ENCODE assay signal across 1 fruit fly cellular context in genomic region chr3R:5464481-5464880, dm6.
A peak's percentile ranks its signal among the peaks of the same experiment; 100 is the strongest.
TF ChIP-seq lines count a peak whose summit lies in the region.

Gene PEK (minus strand): TSS chr3R:5464753.

TF ChIP-seq in whole organism, embryonic, 481 proteins besides CTCF, POLR2A, EP300 and RAD21 (continued from another document and continues in another):
- TF ChIP-seq prd (optimal IDR thresholded peaks at IDR 0.05; lab: Kevin White, UChicago) (no peak), prd (GFP tag; IDR thresholded peaks at IDR 0.05; lab: Robert Waterston, UW) (no peak), CG1647 (GFP tag; optimal IDR thresholded peaks at IDR 0.05; lab: Kevin White, UChicago) (no peak), Nf-YB (GFP tag; optimal IDR thresholded peaks at IDR 0.05; lab: Kevin White, UChicago) (peak; percentile 53), abd-A (tag; optimal IDR thresholded peaks at IDR 0.05; lab: Kevin White, UChicago) (no peak), CG13123 (GFP tag; optimal IDR thresholded peaks at IDR 0.05; lab: Kevin White, UChicago) (no peak), Gug (GFP tag; IDR thresholded peaks at IDR 0.05; lab: Robert Waterston, UW) (no peak), bab2 (GFP tag; optimal IDR thresholded peaks at IDR 0.05; lab: Kevin White, UChicago) (no peak), CG7556 (GFP tag; optimal IDR thresholded peaks at IDR 0.05; lab: Kevin White, UChicago) (no peak), CG6765 (GFP tag; optimal IDR thresholded peaks at IDR 0.05; lab: Kevin White, UChicago) (no peak), Kr (GFP tag; optimal IDR thresholded peaks at IDR 0.05; lab: Kevin White, UChicago) (no peak), vvl (GFP tag; IDR thresholded peaks at IDR 0.05; lab: Robert Waterston, UW) (no peak), chif (GFP tag; optimal IDR thresholded peaks at IDR 0.05; lab: Kevin White, UChicago) (no peak), CG7372 (GFP tag; IDR thresholded peaks at IDR 0.05; lab: Robert Waterston, UW) (no peak), CG11696 (GFP tag; IDR thresholded peaks at IDR 0.05; lab: Robert Waterston, UW) (no peak), CG17385 (GFP tag; optimal IDR thresholded peaks at IDR 0.05; lab: Kevin White, UChicago) (no peak), cwo (GFP tag; optimal IDR thresholded peaks at IDR 0.05; lab: Kevin White, UChicago) (no peak), gem (tag; optimal IDR thresholded peaks at IDR 0.05; lab: Kevin White, UChicago) (no peak), CG10654 (GFP tag; optimal IDR thresholded peaks at IDR 0.05; lab: Kevin White, UChicago) (no peak), lbe (GFP tag; optimal IDR thresholded peaks at IDR 0.05; lab: Kevin White, UChicago) (no peak), tin (GFP tag; optimal IDR thresholded peaks at IDR 0.05; lab: Kevin White, UChicago) (no peak), CG4424 (GFP tag; optimal IDR thresholded peaks at IDR 0.05; lab: Kevin White, UChicago) (no peak), CHES-1-like (GFP tag; optimal IDR thresholded peaks at IDR 0.05; lab: Kevin White, UChicago) (no peak), CG12104 (GFP tag; optimal IDR thresholded peaks at IDR 0.05; lab: Kevin White, UChicago) (no peak), phol (tag; optimal IDR thresholded peaks at IDR 0.05; lab: Kevin White, UChicago) (peak; percentile 8), bsh (GFP tag; optimal IDR thresholded peaks at IDR 0.05; lab: Kevin White, UChicago) (no peak), CG14860 (GFP tag; IDR thresholded peaks at IDR 0.05; lab: Robert Waterston, UW; ENCODE audit: partially characterized antibody) (no peak), CG10209 (GFP tag; optimal IDR thresholded peaks at IDR 0.05; lab: Kevin White, UChicago) (no peak), Dad (GFP tag; optimal IDR thresholded peaks at IDR 0.05; lab: Kevin White, UChicago) (no peak), Neu2 (GFP tag; optimal IDR thresholded peaks at IDR 0.05; lab: Kevin White, UChicago; ENCODE audit: borderline replicate concordance) (no peak), sens-2 (GFP tag; IDR thresholded peaks at IDR 0.05; lab: Robert Waterston, UW) (no peak), ATbp (GFP tag; optimal IDR thresholded peaks at IDR 0.05; lab: Kevin White, UChicago) (no peak), tgo (GFP tag; IDR thresholded peaks at IDR 0.05; lab: Robert Waterston, UW) (no peak), CG1233 (GFP tag; optimal IDR thresholded peaks at IDR 0.05; lab: Kevin White, UChicago) (no peak), CG12659 (GFP tag; optimal IDR thresholded peaks at IDR 0.05; lab: Kevin White, UChicago) (peak; percentile 55), CG4820 (GFP tag; optimal IDR thresholded peaks at IDR 0.05; lab: Kevin White, UChicago) (no peak), H2.0 (GFP tag; IDR thresholded peaks at IDR 0.05; lab: Robert Waterston, UW) (no peak), CG8089 (GFP tag; optimal IDR thresholded peaks at IDR 0.05; lab: Kevin White, UChicago) (no peak), dmrt99B (tag; optimal IDR thresholded peaks at IDR 0.05; lab: Kevin White, UChicago) (no peak), Spps (tag; optimal IDR thresholded peaks at IDR 0.05; lab: Kevin White, UChicago) (no peak), kah (GFP tag; optimal IDR thresholded peaks at IDR 0.05; lab: Kevin White, UChicago) (peak; percentile 36), CG10366 (GFP tag; IDR thresholded peaks at IDR 0.05; lab: Robert Waterston, UW) (no peak), CG10959 (GFP tag; IDR thresholded peaks at IDR 0.05; lab: Robert Waterston, UW) (no peak), CG3995 (GFP tag; optimal IDR thresholded peaks at IDR 0.05; lab: Kevin White, UChicago) (no peak), peb (GFP tag; IDR thresholded peaks at IDR 0.05; lab: Robert Waterston, UW) (no peak), tio (GFP tag; optimal IDR thresholded peaks at IDR 0.05; lab: Kevin White, UChicago) (no peak), CG14965 (GFP tag; optimal IDR thresholded peaks at IDR 0.05; lab: Kevin White, UChicago; ENCODE audit: borderline replicate concordance) (no peak), CG5180 (GFP tag; optimal IDR thresholded peaks at IDR 0.05; lab: Kevin White, UChicago) (no peak), jing (GFP tag; optimal IDR thresholded peaks at IDR 0.05; lab: Kevin White, UChicago) (no peak), TFAM (GFP tag; optimal IDR thresholded peaks at IDR 0.05; lab: Kevin White, UChicago) (no peak), CG9215 (GFP tag; IDR thresholded peaks at IDR 0.05; lab: Robert Waterston, UW) (no peak), lab (GFP tag; optimal IDR thresholded peaks at IDR 0.05; lab: Kevin White, UChicago) (no peak), CG4404 (GFP tag; IDR thresholded peaks at IDR 0.05; lab: Robert Waterston, UW) (no peak), Nf-YC (tag; optimal IDR thresholded peaks at IDR 0.05; lab: Kevin White, UChicago) (peak; percentile 76), D19A (tag; optimal IDR thresholded peaks at IDR 0.05; lab: Kevin White, UChicago) (peak; percentile 17), CG8290 (GFP tag; optimal IDR thresholded peaks at IDR 0.05; lab: Kevin White, UChicago) (no peak), CG8290 (tag; optimal IDR thresholded peaks at IDR 0.05; lab: Kevin White, UChicago) (peak in 1 of 2 experiments; percentile 33), CG6813 (GFP tag; optimal IDR thresholded peaks at IDR 0.05; lab: Kevin White, UChicago) (no peak), CG9797 (GFP tag; optimal IDR thresholded peaks at IDR 0.05; lab: Kevin White, UChicago) (peak; percentile 69), CG16863 (GFP tag; optimal IDR thresholded peaks at IDR 0.05; lab: Kevin White, UChicago) (no peak), slp2 (GFP tag; optimal IDR thresholded peaks at IDR 0.05; lab: Kevin White, UChicago) (no peak), CG31224 (GFP tag; IDR thresholded peaks at IDR 0.05; lab: Robert Waterston, UW) (no peak), CG12391 (tag; optimal IDR thresholded peaks at IDR 0.05; lab: Kevin White, UChicago) (no peak), CG7786 (GFP tag; optimal IDR thresholded peaks at IDR 0.05; lab: Kevin White, UChicago) (no peak), Gsc (GFP tag; IDR thresholded peaks at IDR 0.05; lab: Robert Waterston, UW) (no peak), Doc3 (GFP tag; IDR thresholded peaks at IDR 0.05; lab: Robert Waterston, UW; ENCODE audit: partially characterized antibody) (no peak), CG2129 (GFP tag; IDR thresholded peaks at IDR 0.05; lab: Robert Waterston, UW; ENCODE audit: partially characterized antibody) (no peak), Hr3 (GFP tag; optimal IDR thresholded peaks at IDR 0.05; lab: Kevin White, UChicago) (no peak), Sin3A (optimal IDR thresholded peaks at IDR 0.05; lab: Kevin White, UChicago) (no peak), MBD-R2 (GFP tag; IDR thresholded peaks at IDR 0.05; lab: Robert Waterston, UW) (peak; percentile 60), fd96Cb (tag; optimal IDR thresholded peaks at IDR 0.05; lab: Kevin White, UChicago) (no peak), pan (optimal IDR thresholded peaks at IDR 0.05; lab: Kevin White, UChicago) (no peak), pan (GFP tag; optimal IDR thresholded peaks at IDR 0.05 in 1 of 2, IDR thresholded peaks at IDR 0.05 in 1 of 2) (no peak), usp (GFP tag; optimal IDR thresholded peaks at IDR 0.05; lab: Kevin White, UChicago) (no peak), Bteb2 (GFP tag; optimal IDR thresholded peaks at IDR 0.05; lab: Kevin White, UChicago) (no peak), CG32767 (GFP tag; IDR thresholded peaks at IDR 0.05; lab: Robert Waterston, UW) (no peak), Drgx (GFP tag; IDR thresholded peaks at IDR 0.05; lab: Robert Waterston, UW) (no peak), CG11723 (GFP tag; optimal IDR thresholded peaks at IDR 0.05; lab: Kevin White, UChicago) (no peak), nmo (GFP tag; optimal IDR thresholded peaks at IDR 0.05; lab: Kevin White, UChicago) (peak; percentile 7), NK7.1 (GFP tag; optimal IDR thresholded peaks at IDR 0.05; lab: Kevin White, UChicago) (no peak), CG13296 (GFP tag; optimal IDR thresholded peaks at IDR 0.05; lab: Kevin White, UChicago) (no peak), Hr78 (GFP tag; optimal IDR thresholded peaks at IDR 0.05; lab: Kevin White, UChicago) (no peak), kay (GFP tag; optimal IDR thresholded peaks at IDR 0.05; lab: Kevin White, UChicago) (no peak), CG10274 (GFP tag; optimal IDR thresholded peaks at IDR 0.05; lab: Kevin White, UChicago) (no peak), Blimp-1 (GFP tag; optimal IDR thresholded peaks at IDR 0.05; lab: Kevin White, UChicago) (no peak), scrt (GFP tag; optimal IDR thresholded peaks at IDR 0.05; lab: Kevin White, UChicago) (no peak), CG12071 (GFP tag; optimal IDR thresholded peaks at IDR 0.05; lab: Kevin White, UChicago) (no peak), Stat92E (GFP tag; optimal IDR thresholded peaks at IDR 0.05; lab: Kevin White, UChicago) (no peak), sna (GFP tag; IDR thresholded peaks at IDR 0.05; lab: Robert Waterston, UW; ENCODE audit: partially characterized antibody) (no peak), trh (GFP tag; optimal IDR thresholded peaks at IDR 0.05; lab: Kevin White, UChicago) (no peak), HLH4C (GFP tag; IDR thresholded peaks at IDR 0.05; lab: Robert Waterston, UW; ENCODE audit: partially characterized antibody) (no peak), Dref (GFP tag; IDR thresholded peaks at IDR 0.05; lab: Robert Waterston, UW) (no peak), CG15479 (GFP tag; optimal IDR thresholded peaks at IDR 0.05; lab: Kevin White, UChicago) (no peak), dan (GFP tag; IDR thresholded peaks at IDR 0.05; lab: Robert Waterston, UW) (no peak), CG10147 (GFP tag; optimal IDR thresholded peaks at IDR 0.05; lab: Kevin White, UChicago) (no peak), CG18476 (GFP tag; optimal IDR thresholded peaks at IDR 0.05; lab: Kevin White, UChicago) (no peak), NfI (GFP tag; optimal IDR thresholded peaks at IDR 0.05; lab: Kevin White, UChicago) (no peak), Taf1 (GFP tag; IDR thresholded peaks at IDR 0.05; lab: Robert Waterston, UW) (no peak), CG7928 (GFP tag; optimal IDR thresholded peaks at IDR 0.05; lab: Kevin White, UChicago) (no peak), lov (optimal IDR thresholded peaks at IDR 0.05; lab: Kevin White, UChicago) (no peak), lov (GFP tag; IDR thresholded peaks at IDR 0.05; lab: Robert Waterston, UW) (no peak), grn (GFP tag; optimal IDR thresholded peaks at IDR 0.05; lab: Kevin White, UChicago) (no peak), Atf3 (GFP tag; optimal IDR thresholded peaks at IDR 0.05; lab: Kevin White, UChicago) (no peak), CG2889 (GFP tag; IDR thresholded peaks at IDR 0.05; lab: Robert Waterston, UW) (no peak), CG3407 (GFP tag; optimal IDR thresholded peaks at IDR 0.05; lab: Kevin White, UChicago) (no peak), Oaz (GFP tag; IDR thresholded peaks at IDR 0.05; lab: Robert Waterston, UW) (no peak), mld (GFP tag; IDR thresholded peaks at IDR 0.05; lab: Robert Waterston, UW; ENCODE audit: partially characterized antibody) (no peak), gcm2 (GFP tag; optimal IDR thresholded peaks at IDR 0.05; lab: Kevin White, UChicago) (no peak), CG18764 (GFP tag; optimal IDR thresholded peaks at IDR 0.05; lab: Kevin White, UChicago) (no peak), crol (GFP tag; IDR thresholded peaks at IDR 0.05; lab: Robert Waterston, UW) (no peak; the same call in 1 of the 2 replicates), vfl (GFP tag; optimal IDR thresholded peaks at IDR 0.05; lab: Kevin White, UChicago) (no peak), ttk (GFP tag; IDR thresholded peaks at IDR 0.05; lab: Robert Waterston, UW) (no peak), CG11093 (GFP tag; IDR thresholded peaks at IDR 0.05; lab: Robert Waterston, UW) (no peak), p53 (GFP tag; optimal IDR thresholded peaks at IDR 0.05; lab: Kevin White, UChicago) (no peak), mirr (GFP tag; optimal IDR thresholded peaks at IDR 0.05; lab: Kevin White, UChicago) (no peak), Opbp (GFP tag; IDR thresholded peaks at IDR 0.05; lab: Robert Waterston, UW; ENCODE audit: partially characterized antibody) (no peak), lilli (GFP tag; optimal IDR thresholded peaks at IDR 0.05; lab: Kevin White, UChicago) (no peak), Fer2 (tag; optimal IDR thresholded peaks at IDR 0.05; lab: Kevin White, UChicago) (no peak), CG6175 (GFP tag; IDR thresholded peaks at IDR 0.05; lab: Robert Waterston, UW) (no peak), gce (GFP tag; IDR thresholded peaks at IDR 0.05; lab: Robert Waterston, UW) (no peak), Ravus (GFP tag; IDR thresholded peaks at IDR 0.05; lab: Robert Waterston, UW) (no peak), grau (tag; optimal IDR thresholded peaks at IDR 0.05; lab: Kevin White, UChicago) (no peak), ham (GFP tag; IDR thresholded peaks at IDR 0.05; lab: Robert Waterston, UW) (no peak), CG1529 (GFP tag; optimal IDR thresholded peaks at IDR 0.05; lab: Kevin White, UChicago) (no peak), cato (GFP tag; optimal IDR thresholded peaks at IDR 0.05; lab: Kevin White, UChicago; ENCODE audit: borderline replicate concordance) (no peak), CG18619 (GFP tag; optimal IDR thresholded peaks at IDR 0.05; lab: Kevin White, UChicago) (no peak), CG7745 (tag; optimal IDR thresholded peaks at IDR 0.05; lab: Kevin White, UChicago) (no peak), aop (GFP tag; IDR thresholded peaks at IDR 0.05; lab: Robert Waterston, UW) (no peak), hkb (optimal IDR thresholded peaks at IDR 0.05; lab: Kevin White, UChicago) (no peak), hkb (GFP tag; IDR thresholded peaks at IDR 0.05; lab: Robert Waterston, UW) (no peak), croc (GFP tag; conservative IDR thresholded peaks at IDR 0.05; lab: Robert Waterston, UW) (no peak), CG13287 (GFP tag; IDR thresholded peaks at IDR 0.05; lab: Robert Waterston, UW; ENCODE audit: partially characterized antibody) (peak; percentile 11; the same call in 1 of the 2 replicates), Hand (GFP tag; optimal IDR thresholded peaks at IDR 0.05; lab: Kevin White, UChicago) (no peak), tup (GFP tag; optimal IDR thresholded peaks at IDR 0.05; lab: Kevin White, UChicago) (no peak), unc-4 (GFP tag; IDR thresholded peaks at IDR 0.05; lab: Robert Waterston, UW; ENCODE audit: partially characterized antibody) (no peak), stwl (tag; optimal IDR thresholded peaks at IDR 0.05; lab: Kevin White, UChicago) (peak; percentile 60), run (tag; optimal IDR thresholded peaks at IDR 0.05; lab: Kevin White, UChicago) (no peak), gcm (GFP tag; optimal IDR thresholded peaks at IDR 0.05; lab: Kevin White, UChicago) (no peak), CG4328 (GFP tag; optimal IDR thresholded peaks at IDR 0.05; lab: Kevin White, UChicago) (no peak), pita (GFP tag; optimal IDR thresholded peaks at IDR 0.05; lab: Kevin White, UChicago) (no peak)
